Fruit fly (Drosophila melanogaster) whole organism, prepupa: ENCODE measurements around the gene cpo.
A peak's percentile ranks its signal among the peaks of the same experiment; 100 is the strongest.

Source experiments
- Blimp-1 ChIP-seq: fragments of 200-800 bp; sonication (Bioruptor generic); optimal IDR thresholded peaks from 3 replicates; lab custom pipeline; 2017; ENCODE audit warnings: missing biosample characterization, missing genetic modification characterization, mild to moderate bottlenecking, moderate library complexity, missing genetic modification reagents
- CG10631 ChIP-seq: fragments of 200-800 bp; sonication (Bioruptor generic); optimal IDR thresholded peaks from 2 replicates; lab custom pipeline; 2016; ENCODE audit warnings: missing biosample characterization, missing genetic modification characterization
- CG10669 ChIP-seq: fragments of 200-800 bp; sonication (Bioruptor generic); optimal IDR thresholded peaks from 3 replicates; lab custom pipeline; 2018; ENCODE audit warnings: missing biosample characterization, mild to moderate bottlenecking, missing genetic modification characterization, moderate library complexity
- CG11762 ChIP-seq: fragments of 200-800 bp; sonication (Bioruptor generic); optimal IDR thresholded peaks from 3 replicates; lab custom pipeline; 2016; ENCODE audit warnings: missing biosample characterization, missing genetic modification characterization; ENCODE audit not compliant: insufficient read depth
- CG11902 ChIP-seq: fragments of 200-800 bp; sonication (Bioruptor generic); optimal IDR thresholded peaks from 3 replicates; lab custom pipeline; 2016; ENCODE audit warnings: missing biosample characterization, missing genetic modification characterization
- CG1621 ChIP-seq: fragments of 200-800 bp; sonication (Bioruptor generic); optimal IDR thresholded peaks from 3 replicates; lab custom pipeline; 2018; ENCODE audit warnings: missing biosample characterization, mild to moderate bottlenecking, missing genetic modification characterization
- CG3032 ChIP-seq: fragments of 200-800 bp; optimal IDR thresholded peaks from 2 replicates; lab custom pipeline; 2019; ENCODE audit warnings: missing biosample characterization, mild to moderate bottlenecking, missing genetic modification characterization, moderate library complexity
- CG31627 ChIP-seq: fragments of 200-800 bp; sonication (Bioruptor generic); optimal IDR thresholded peaks from 3 replicates; lab custom pipeline; 2016; ENCODE audit warnings: missing biosample characterization, missing genetic modification characterization
- CG32006 ChIP-seq: fragments of 200-800 bp; sonication (Bioruptor generic); optimal IDR thresholded peaks from 3 replicates; lab custom pipeline; 2017; ENCODE audit warnings: missing biosample characterization, mild to moderate bottlenecking, missing genetic modification characterization
- CG34406 ChIP-seq: fragments of 200-800 bp; sonication (Bioruptor generic); optimal IDR thresholded peaks from 3 replicates; lab custom pipeline; 2016; ENCODE audit warnings: missing biosample characterization, missing genetic modification characterization
- CG3919 ChIP-seq: fragments of 200-800 bp; sonication (Bioruptor generic); optimal IDR thresholded peaks from 3 replicates; lab custom pipeline; 2016; ENCODE audit warnings: missing biosample characterization, missing genetic modification characterization
- CG6792 ChIP-seq: fragments of 200-800 bp; sonication (Bioruptor generic); optimal IDR thresholded peaks from 3 replicates; lab custom pipeline; 2016; ENCODE audit warnings: missing biosample characterization, missing genetic modification characterization
- CG6808 ChIP-seq: fragments of 200-800 bp; sonication (Bioruptor generic); optimal IDR thresholded peaks from 3 replicates; lab custom pipeline; 2017; ENCODE audit warnings: missing biosample characterization, missing genetic modification characterization, mild to moderate bottlenecking, moderate library complexity, missing genetic modification reagents
- CG6854 ChIP-seq: fragments of 200-800 bp; sonication (Bioruptor generic); optimal IDR thresholded peaks from 2 replicates; lab custom pipeline; 2017; ENCODE audit warnings: missing biosample characterization, mild to moderate bottlenecking, missing genetic modification characterization
- CG8319 ChIP-seq: fragments of 200-800 bp; sonication (Bioruptor generic); optimal IDR thresholded peaks from 3 replicates; lab custom pipeline; 2016; ENCODE audit warnings: missing biosample characterization, missing genetic modification characterization
- CG9139 ChIP-seq: fragments of 200-800 bp; sonication (Bioruptor generic); optimal IDR thresholded peaks from 3 replicates; lab custom pipeline; 2017; ENCODE audit warnings: missing biosample characterization, mild to moderate bottlenecking, missing genetic modification characterization
- Eip75B ChIP-seq: fragments of 200-800 bp; sonication (Bioruptor generic); optimal IDR thresholded peaks from 3 replicates; lab custom pipeline; 2016; ENCODE audit warnings: missing biosample characterization, missing genetic modification characterization
- Eip78C ChIP-seq: fragments of 200-800 bp; sonication (Bioruptor generic); peaks from one replicate; lab custom pipeline; 2016; ENCODE audit warnings: missing biosample characterization, missing genetic modification characterization
- Eip93F ChIP-seq: fragments of 200-800 bp; sonication (Bioruptor generic); optimal IDR thresholded peaks from 2 replicates; lab custom pipeline; 2016; ENCODE audit warnings: missing biosample characterization, mild to moderate bottlenecking, missing genetic modification characterization
- Ets21C ChIP-seq: fragments of 200-800 bp; sonication (Bioruptor generic); optimal IDR thresholded peaks from 3 replicates; lab custom pipeline; 2016; ENCODE audit warnings: missing biosample characterization, missing genetic modification characterization
- Ets96B ChIP-seq: fragments of 200-800 bp; optimal IDR thresholded peaks from 2 replicates; lab custom pipeline; 2019; ENCODE audit warnings: missing biosample characterization, mild to moderate bottlenecking, missing genetic modification characterization, moderate library complexity
- Gug ChIP-seq: fragments of 200-800 bp; sonication (Bioruptor generic); IDR thresholded peaks from 2 replicates; pipeline ENCODE4 v1.3.6; 2022; ENCODE audit warnings: missing biosample characterization, missing genetic modification characterization
- Hr38 ChIP-seq: sonication (Bioruptor generic); optimal IDR thresholded peaks from 2 replicates; lab custom pipeline; 2016; ENCODE audit warnings: missing biosample characterization, missing genetic modification characterization
- Hr39 ChIP-seq: fragments of 200-800 bp; sonication (Bioruptor generic); optimal IDR thresholded peaks from 2 replicates; lab custom pipeline; 2016; ENCODE audit warnings: missing biosample characterization, missing genetic modification characterization
- Hr4 ChIP-seq: fragments of 200-800 bp; sonication (Bioruptor generic); optimal IDR thresholded peaks from 3 replicates; lab custom pipeline; 2016; ENCODE audit warnings: missing biosample characterization, missing genetic modification characterization
- Met ChIP-seq: fragments of 200-800 bp; sonication (Bioruptor generic); optimal IDR thresholded peaks from 3 replicates; lab custom pipeline; 2016; ENCODE audit warnings: missing biosample characterization, missing genetic modification characterization
- Smox ChIP-seq: fragments of 200-800 bp; sonication (Bioruptor generic); optimal IDR thresholded peaks from 3 replicates; lab custom pipeline; 2016; ENCODE audit warnings: missing biosample characterization, missing genetic modification characterization
- Sox102F ChIP-seq: fragments of 200-800 bp; sonication (Bioruptor generic); optimal IDR thresholded peaks from 2 replicates; lab custom pipeline; 2016; ENCODE audit warnings: missing biosample characterization, mild to moderate bottlenecking, missing genetic modification characterization
- Sox14 ChIP-seq: fragments of 200-800 bp; sonication (Bioruptor generic); optimal IDR thresholded peaks from 3 replicates; lab custom pipeline; 2016; ENCODE audit warnings: missing biosample characterization, missing genetic modification characterization
- Sox15 ChIP-seq: fragments of 200-800 bp; sonication (Bioruptor generic); optimal IDR thresholded peaks from 3 replicates; lab custom pipeline; 2016; ENCODE audit warnings: missing biosample characterization, missing genetic modification characterization
- achi ChIP-seq: fragments of 200-800 bp; sonication (Bioruptor generic); optimal IDR thresholded peaks from 3 replicates; lab custom pipeline; 2016; ENCODE audit warnings: missing biosample characterization, missing genetic modification characterization
- acj6 ChIP-seq: fragments of 200-800 bp; sonication (Bioruptor generic); optimal IDR thresholded peaks from 3 replicates; lab custom pipeline; 2016; ENCODE audit warnings: missing biosample characterization, missing genetic modification characterization
- dac ChIP-seq: fragments of 200-800 bp; sonication (Bioruptor generic); optimal IDR thresholded peaks from 2 replicates; lab custom pipeline; 2017; ENCODE audit warnings: missing biosample characterization, mild to moderate bottlenecking, missing genetic modification characterization
- dsx ChIP-seq: fragments of 200-800 bp; optimal IDR thresholded peaks from 3 replicates; lab custom pipeline; 2019; ENCODE audit warnings: missing biosample characterization, mild to moderate bottlenecking, missing genetic modification characterization, moderate library complexity; ENCODE audit not compliant: poor library complexity, severe bottlenecking
- eg ChIP-seq: fragments of 200-800 bp; sonication (Bioruptor generic); IDR thresholded peaks from 3 replicates; pipeline ENCODE4 v1.3.6; 2022; ENCODE audit warnings: missing biosample characterization, missing genetic modification characterization
- esn ChIP-seq: fragments of 200-800 bp; sonication (Bioruptor generic); optimal IDR thresholded peaks from 2 replicates; lab custom pipeline; 2016; ENCODE audit warnings: missing biosample characterization, mild to moderate bottlenecking, missing genetic modification characterization, moderate library complexity
- fd85E ChIP-seq: fragments of 200-800 bp; sonication (Bioruptor generic); optimal IDR thresholded peaks from 3 replicates; lab custom pipeline; 2016; ENCODE audit warnings: missing biosample characterization, missing genetic modification characterization
- fkh ChIP-seq: fragments of 200-800 bp; sonication (Bioruptor generic); optimal IDR thresholded peaks from 3 replicates; lab custom pipeline; 2017; ENCODE audit warnings: missing biosample characterization, mild to moderate bottlenecking, missing genetic modification characterization, moderate library complexity
- lz ChIP-seq: fragments of 200-800 bp; sonication (Bioruptor generic); optimal IDR thresholded peaks from 3 replicates; lab custom pipeline; 2016; ENCODE audit warnings: missing biosample characterization, missing genetic modification characterization
- pdm3 ChIP-seq: fragments of 200-800 bp; sonication (Bioruptor generic); optimal IDR thresholded peaks from 3 replicates; lab custom pipeline; 2016; ENCODE audit warnings: missing biosample characterization, missing genetic modification characterization
- salr ChIP-seq, 2 experiments: fragments of 200-800 bp; sonication (Bioruptor generic); optimal IDR thresholded peaks; 3 replicates each; lab custom pipeline; 2016 to 2018; ENCODE audit warnings: missing biosample characterization in 2 of 2, missing genetic modification characterization in 2 of 2, mild to moderate bottlenecking in 1 of 2
- spab ChIP-seq: fragments of 200-800 bp; sonication (Bioruptor generic); optimal IDR thresholded peaks from 2 replicates; lab custom pipeline; 2017; ENCODE audit warnings: missing biosample characterization, mild to moderate bottlenecking, missing genetic modification characterization, missing genetic modification reagents
- ss ChIP-seq, 2 experiments: fragments of 200-800 bp; sonication (Bioruptor generic); optimal IDR thresholded peaks; 2 replicates in 1 of 2; 3 replicates in 1 of 2; lab custom pipeline; 2017 to 2018; ENCODE audit warnings: mild to moderate bottlenecking in 2 of 2, missing biosample characterization in 2 of 2, missing genetic modification characterization in 2 of 2, moderate library complexity in 1 of 2
- svp ChIP-seq: fragments of 200-800 bp; sonication (Bioruptor generic); peaks from one replicate; lab custom pipeline; 2016; ENCODE audit warnings: missing biosample characterization, missing genetic modification characterization
- topi ChIP-seq: fragments of 200-800 bp; sonication (Bioruptor generic); optimal IDR thresholded peaks from 3 replicates; lab custom pipeline; 2016; ENCODE audit warnings: missing biosample characterization, missing genetic modification characterization
- vri ChIP-seq: fragments of 200-800 bp; sonication (Bioruptor generic); optimal IDR thresholded peaks from 3 replicates; lab custom pipeline; 2016; ENCODE audit warnings: missing biosample characterization, mild to moderate bottlenecking, missing genetic modification characterization

cpo gene

dm6 chr3R:18018828-18019461 lies 99.3 kb downstream of the cpo start, which contains the start of gene DNaseII (continued):
- peak; percentile 60 for TF ChIP-seq dsx (GFP tag; lab: Kevin White, UChicago)
- peak; percentile 62 for TF ChIP-seq lz (GFP tag; lab: Kevin White, UChicago)
- peak; percentile 53 for TF ChIP-seq spab
- peak; percentile 78 for TF ChIP-seq Ets96B (tag; lab: Kevin White, UChicago)
- no peak for TF ChIP-seq fkh (GFP tag; lab: Kevin White, UChicago)
- TF ChIP-seq vri (GFP tag; lab: Kevin White, UChicago), result peak; percentile 67
- TF ChIP-seq Sox102F, result peak; percentile 81
- TF ChIP-seq salr (GFP tag; optimal IDR thresholded peaks at IDR 0.05; lab: Kevin White, UChicago), result peak in 1 of 2 experiments; percentile 29
- TF ChIP-seq Blimp-1, result no peak
- TF ChIP-seq CG3032 (tag; lab: Kevin White, UChicago), result peak; percentile 65
- TF ChIP-seq CG10669 (GFP tag; lab: Kevin White, UChicago), result peak; percentile 76
- peak; percentile 67 for TF ChIP-seq Met (GFP tag; lab: Kevin White, UChicago)
- peak; percentile 78 for TF ChIP-seq esn (GFP tag; lab: Kevin White, UChicago)
- peak; percentile 65 for TF ChIP-seq Smox (GFP tag; lab: Kevin White, UChicago)
- no peak for TF ChIP-seq CG6854 (GFP tag; lab: Kevin White, UChicago)
- TF ChIP-seq Eip93F (GFP tag; lab: Kevin White, UChicago), result no peak
- TF ChIP-seq Hr38 (GFP tag; lab: Kevin White, UChicago), result no peak
- TF ChIP-seq acj6, result peak; percentile 62
- peak; percentile 88 for TF ChIP-seq Eip78C (GFP tag; lab: Kevin White, UChicago)
- peak; percentile 52 for TF ChIP-seq CG6792 (GFP tag; lab: Kevin White, UChicago)
- peak; percentile 43 for TF ChIP-seq CG31627 (GFP tag; lab: Kevin White, UChicago)
- peak; percentile 61 for TF ChIP-seq CG6808
- TF ChIP-seq Eip75B (GFP tag; lab: Kevin White, UChicago), result peak; percentile 74

DNA sequence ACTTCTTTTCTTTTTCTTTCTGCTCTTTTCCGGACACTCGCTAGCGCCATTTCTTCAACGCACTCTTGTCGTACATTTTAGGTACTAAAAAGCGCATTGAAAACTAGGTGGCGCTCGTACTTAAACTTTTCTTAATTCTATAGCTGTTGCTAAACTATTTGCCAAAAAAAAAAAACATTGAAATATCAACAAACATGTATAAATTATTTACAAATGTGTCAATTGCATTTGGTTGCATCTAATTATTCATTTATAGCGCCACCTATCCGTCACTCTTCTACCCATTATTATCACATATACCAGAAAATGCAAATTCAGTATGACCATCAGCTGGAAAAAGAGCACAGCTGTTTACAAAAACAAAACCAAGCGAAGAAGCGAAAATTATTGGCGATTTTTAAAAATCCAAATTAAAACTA lies 101.6 kb downstream of the cpo start, which contains the start of gene CG7785:
TSS of gene CG7785 (plus strand) at position 340 of the 419 bp plus-strand sequence.
- TF ChIP-seq Hr38 (GFP tag; lab: Kevin White, UChicago) (no peak), dac (GFP tag; lab: Kevin White, UChicago) (peak; percentile 6), Hr39 (GFP tag; lab: Kevin White, UChicago) (peak; percentile 59), fd85E (no peak), eg (GFP tag; lab: Robert Waterston, UW) (no peak), esn (GFP tag; lab: Kevin White, UChicago) (peak; percentile 67), achi (GFP tag; lab: Kevin White, UChicago) (peak; percentile 22), CG11762 (GFP tag; lab: Kevin White, UChicago) (no peak), Eip78C (GFP tag; lab: Kevin White, UChicago) (peak; percentile 77), Hr4 (no peak), pdm3 (GFP tag; lab: Kevin White, UChicago) (peak; percentile 30), Gug (no peak), svp (GFP tag; lab: Kevin White, UChicago) (peak; percentile 59), lz (GFP tag; lab: Kevin White, UChicago) (peak; percentile 63), Blimp-1 (no peak), Eip75B (GFP tag; lab: Kevin White, UChicago) (peak; percentile 37), topi (peak; percentile 39), salr (GFP tag; optimal IDR thresholded peaks at IDR 0.05; lab: Kevin White, UChicago) (no peak), Sox15 (GFP tag; lab: Kevin White, UChicago) (no peak), CG6792 (GFP tag; lab: Kevin White, UChicago) (peak; percentile 3), spab (no peak), Sox102F (peak; percentile 7), Sox14 (GFP tag; lab: Kevin White, UChicago) (peak; percentile 58), CG31627 (GFP tag; lab: Kevin White, UChicago) (peak; percentile 73), CG32006 (GFP tag; lab: Kevin White, UChicago) (peak; percentile 3), CG3032 (tag; lab: Kevin White, UChicago) (peak; percentile 26), Smox (GFP tag; lab: Kevin White, UChicago) (peak; percentile 26), CG34406 (GFP tag; lab: Kevin White, UChicago) (peak; percentile 34), fkh (GFP tag; lab: Kevin White, UChicago) (no peak), CG11902 (GFP tag; lab: Kevin White, UChicago) (peak; percentile 15), CG3919 (GFP tag; lab: Kevin White, UChicago) (peak; percentile 34), CG1621 (tag; lab: Kevin White, UChicago) (peak; percentile 79), Ets96B (tag; lab: Kevin White, UChicago) (no peak), acj6 (peak; percentile 43), CG8319 (no peak), CG9139 (no peak), CG10631 (GFP tag; lab: Kevin White, UChicago) (no peak), ss (GFP tag; optimal IDR thresholded peaks at IDR 0.05; lab: Kevin White, UChicago) (no peak), Ets21C (GFP tag; lab: Kevin White, UChicago) (no peak)
